Fruit fly (Drosophila melanogaster) whole organism, embryonic: ENCODE data around the gene Osi2.

ENCODE experiments used
- B-H2 ChIP-seq: fragments of 200-800 bp; sonication (Bioruptor generic); optimal IDR thresholded peaks from 2 replicates; lab custom pipeline; 2018; ENCODE audit warnings: missing biosample characterization, mild to moderate bottlenecking, missing genetic modification characterization
- Blimp-1 ChIP-seq: fragments of 200-800 bp; sonication (Bioruptor generic); optimal IDR thresholded peaks from 3 replicates; lab custom pipeline; 2018; ENCODE audit warnings: missing biosample characterization, missing genetic modification characterization, mild to moderate bottlenecking, moderate library complexity, missing genetic modification reagents
- CG11504 ChIP-seq: fragments of 200-800 bp; sonication (Bioruptor generic); optimal IDR thresholded peaks from 3 replicates; lab custom pipeline; 2019; ENCODE audit warnings: missing biosample characterization, mild to moderate bottlenecking, missing genetic modification characterization, moderate library complexity
- CG12942 ChIP-seq: fragments of 200-800 bp; sonication (Bioruptor generic); optimal IDR thresholded peaks from 3 replicates; lab custom pipeline; 2016; ENCODE audit warnings: missing biosample characterization, missing genetic modification characterization
- CG13123 ChIP-seq: fragments of 200-800 bp; sonication (Bioruptor generic); optimal IDR thresholded peaks from 2 replicates; lab custom pipeline; 2016; ENCODE audit warnings: missing biosample characterization, missing genetic modification characterization
- CG13424 ChIP-seq: fragments of 200-800 bp; sonication (Bioruptor generic); optimal IDR thresholded peaks from 2 replicates; lab custom pipeline; 2019; ENCODE audit warnings: missing biosample characterization, mild to moderate bottlenecking, missing genetic modification characterization, moderate library complexity
- CG14050 ChIP-seq: fragments of 200-800 bp; sonication (Bioruptor generic); IDR thresholded peaks from 3 replicates; pipeline ENCODE4 v1.3.6; 2022; ENCODE audit warnings: missing biosample characterization, missing genetic modification characterization
- CG14441 ChIP-seq: fragments of 200-800 bp; sonication (Bioruptor generic); IDR thresholded peaks from 2 replicates; pipeline ENCODE4 v1.3.6; 2022; ENCODE audit warnings: missing biosample characterization, missing genetic modification characterization
- CG1603 ChIP-seq: fragments of 200-800 bp; sonication (Bioruptor generic); optimal IDR thresholded peaks from 2 replicates; lab custom pipeline; 2019; ENCODE audit warnings: missing biosample characterization, mild to moderate bottlenecking, missing genetic modification characterization, moderate library complexity
- CG16815 ChIP-seq: fragments of 200-800 bp; sonication (Bioruptor generic); optimal IDR thresholded peaks from 3 replicates; lab custom pipeline; 2017; ENCODE audit warnings: missing biosample characterization, mild to moderate bottlenecking, missing genetic modification characterization
- CG17328 ChIP-seq: fragments of 200-800 bp; sonication (Bioruptor generic); IDR thresholded peaks from 2 replicates; pipeline ENCODE4 v1.3.6; 2022; ENCODE audit warnings: missing biosample characterization, missing genetic modification characterization
- CG18262 ChIP-seq: fragments of 200-800 bp; optimal IDR thresholded peaks from 3 replicates; lab custom pipeline; 2019; ENCODE audit warnings: missing biosample characterization, mild to moderate bottlenecking, missing genetic modification characterization, moderate library complexity
- CG30431 ChIP-seq: fragments of 200-800 bp; sonication (Bioruptor generic); optimal IDR thresholded peaks from 2 replicates; lab custom pipeline; 2017; ENCODE audit warnings: missing biosample characterization, missing genetic modification characterization
- CG31441 ChIP-seq: fragments of 200-800 bp; sonication (Bioruptor generic); IDR thresholded peaks from 2 replicates; pipeline ENCODE4 v1.3.6; 2022; ENCODE audit warnings: missing biosample characterization, missing genetic modification characterization
- CG3163 ChIP-seq: fragments of 200-800 bp; sonication (Bioruptor generic); optimal IDR thresholded peaks from 3 replicates; lab custom pipeline; 2016; ENCODE audit warnings: missing biosample characterization, missing genetic modification characterization
- CG32532 ChIP-seq: fragments of 200-800 bp; sonication (Bioruptor generic); IDR thresholded peaks from 2 replicates; pipeline ENCODE4 v1.3.6; 2022; ENCODE audit warnings: missing biosample characterization, missing genetic modification characterization
- CG4282 ChIP-seq: fragments of 200-800 bp; sonication (Bioruptor generic); optimal IDR thresholded peaks from 2 replicates; lab custom pipeline; 2016; ENCODE audit warnings: missing biosample characterization, missing genetic modification characterization
- CG4820 ChIP-seq: fragments of 200-800 bp; sonication (Bioruptor generic); optimal IDR thresholded peaks from 3 replicates; lab custom pipeline; 2016; ENCODE audit warnings: missing biosample characterization, missing genetic modification characterization
- CG4854 ChIP-seq: fragments of 200-800 bp; sonication (Bioruptor generic); optimal IDR thresholded peaks from 2 replicates; lab custom pipeline; 2016; ENCODE audit warnings: missing biosample characterization, missing genetic modification characterization, inconsistent platforms
- CG5953 ChIP-seq: fragments of 200-800 bp; sonication (Bioruptor generic); IDR thresholded peaks from 2 replicates; pipeline ENCODE4 v1.3.6; 2022; ENCODE audit warnings: missing biosample characterization, missing genetic modification characterization
- CG7372 ChIP-seq: fragments of 200-800 bp; sonication (Bioruptor generic); IDR thresholded peaks from 2 replicates; pipeline ENCODE4 v1.3.6; 2022; ENCODE audit warnings: missing biosample characterization, missing genetic modification characterization
- CG9437 ChIP-seq: fragments of 200-800 bp; sonication (Bioruptor generic); optimal IDR thresholded peaks from 2 replicates; lab custom pipeline; 2018; ENCODE audit warnings: missing biosample characterization, mild to moderate bottlenecking, missing genetic modification characterization
- Dek ChIP-seq: fragments of 200-800 bp; sonication (Bioruptor generic); optimal IDR thresholded peaks from 3 replicates; lab custom pipeline; 2019; ENCODE audit warnings: missing biosample characterization, mild to moderate bottlenecking, missing genetic modification characterization, moderate library complexity
- Eip74EF ChIP-seq, 2 experiments: fragments of 200-800 bp in 1 of 2; fragments of >200 bp in 1 of 2; sonication (Bioruptor generic) in 1 of 2; optimal IDR thresholded peaks; 2 replicates each; lab custom pipeline; 2017 to 2019; ENCODE audit warnings: missing biosample characterization in 2 of 2, missing genetic modification characterization in 2 of 2, mild to moderate bottlenecking in 1 of 2, moderate library complexity in 1 of 2
- HmgD ChIP-seq: fragments of 200-800 bp; sonication (Bioruptor generic); optimal IDR thresholded peaks from 3 replicates; lab custom pipeline; 2016; ENCODE audit warnings: missing biosample characterization, missing genetic modification characterization
- Hr51 ChIP-seq, 2 experiments: fragments of 200-800 bp; sonication (Bioruptor generic); optimal IDR thresholded peaks; 2 replicates in 1 of 2; 3 replicates in 1 of 2; lab custom pipeline; 2016 to 2018; ENCODE audit warnings: missing biosample characterization in 2 of 2, missing genetic modification characterization in 2 of 2, mild to moderate bottlenecking in 1 of 2, moderate library complexity in 1 of 2
- Kr ChIP-seq: fragments of 200-800 bp; sonication (Bioruptor generic); optimal IDR thresholded peaks from 2 replicates; lab custom pipeline; 2017; ENCODE audit warnings: missing biosample characterization, mild to moderate bottlenecking, missing genetic modification characterization
- MBD-R2 ChIP-seq: fragments of 200-800 bp; sonication (Bioruptor generic); IDR thresholded peaks from 2 replicates; pipeline ENCODE4 v1.3.6; 2022; ENCODE audit warnings: missing biosample characterization, missing genetic modification characterization
- Med ChIP-seq: fragments of 200-800 bp; sonication (Bioruptor generic); peaks from one replicate; lab custom pipeline; 2016; ENCODE audit warnings: missing biosample characterization, missing genetic modification characterization, mild to moderate bottlenecking, inconsistent platforms, moderate library complexity
- Pdp1 ChIP-seq, 2 experiments: fragments of 200-800 bp; sonication (Bioruptor generic); optimal IDR thresholded peaks; 3 replicates each; lab custom pipeline; 2016; ENCODE audit warnings: missing biosample characterization in 2 of 2, missing genetic modification characterization in 2 of 2, mild to moderate bottlenecking in 1 of 2, moderate library complexity in 1 of 2
- Poxn ChIP-seq: fragments of 200-800 bp; sonication (Bioruptor generic); IDR thresholded peaks from 2 replicates; pipeline ENCODE4 v1.3.6; 2022; ENCODE audit warnings: missing biosample characterization, missing genetic modification characterization
- Sox100B ChIP-seq: fragments of 200-800 bp; sonication (Bioruptor generic); optimal IDR thresholded peaks from 3 replicates; lab custom pipeline; 2018; ENCODE audit warnings: missing biosample characterization, mild to moderate bottlenecking, missing genetic modification characterization
- Sox102F ChIP-seq: fragments of 200-800 bp; sonication (Bioruptor generic); optimal IDR thresholded peaks from 2 replicates; lab custom pipeline; 2018; ENCODE audit warnings: missing biosample characterization, mild to moderate bottlenecking, missing genetic modification characterization, moderate library complexity
- Ssrp ChIP-seq: fragments of 200-800 bp; sonication (Bioruptor generic); optimal IDR thresholded peaks from 2 replicates; lab custom pipeline; 2018; ENCODE audit warnings: missing biosample characterization, mild to moderate bottlenecking, missing genetic modification characterization, moderate library complexity
- Trl ChIP-seq, 3 experiments: fragments of >200 bp in 2 of 3; fragments of 200-800 bp in 1 of 3; sonication (Bioruptor generic) in 1 of 3; optimal IDR thresholded peaks; 2 replicates in 1 of 3; 3 replicates in 2 of 3; lab custom pipeline; 2016 to 2017; ENCODE audit warnings: missing biosample characterization in 1 of 3, missing genetic modification characterization in 1 of 3
- ac ChIP-seq: fragments of 200-800 bp; sonication (Bioruptor generic); optimal IDR thresholded peaks from 3 replicates; lab custom pipeline; 2017; ENCODE audit warnings: missing biosample characterization, mild to moderate bottlenecking, missing genetic modification characterization
- cg ChIP-seq: fragments of 200-800 bp; sonication (Bioruptor generic); optimal IDR thresholded peaks from 3 replicates; lab custom pipeline; 2019; ENCODE audit warnings: missing biosample characterization, mild to moderate bottlenecking, missing genetic modification characterization, moderate library complexity
- dmrt99B ChIP-seq: fragments of 200-800 bp; sonication (Bioruptor generic); optimal IDR thresholded peaks from 2 replicates; lab custom pipeline; 2018; ENCODE audit warnings: missing biosample characterization, mild to moderate bottlenecking, missing genetic modification characterization, moderate library complexity
- eve ChIP-seq, 2 experiments: fragments of >200 bp; optimal IDR thresholded peaks; 2 replicates each; lab custom pipeline; 2017; ENCODE audit warnings: missing biosample characterization in 2 of 2, missing genetic modification characterization in 2 of 2
- ewg ChIP-seq: fragments of 200-800 bp; sonication (Bioruptor generic); optimal IDR thresholded peaks from 3 replicates; lab custom pipeline; 2017; ENCODE audit warnings: mild to moderate bottlenecking, missing biosample characterization, missing genetic modification reagents, missing genetic modification characterization
- gem ChIP-seq: fragments of 200-800 bp; sonication (Bioruptor generic); optimal IDR thresholded peaks from 2 replicates; lab custom pipeline; 2019; ENCODE audit warnings: missing biosample characterization, mild to moderate bottlenecking, missing genetic modification characterization, moderate library complexity
- knrl ChIP-seq: fragments of 200-800 bp; sonication (Bioruptor generic); IDR thresholded peaks from 3 replicates; pipeline ENCODE4 v1.3.6; 2022; ENCODE audit warnings: missing biosample characterization, missing genetic modification characterization; ENCODE audit not compliant: partially characterized antibody
- pb ChIP-seq: fragments of 200-800 bp; sonication (Bioruptor generic); optimal IDR thresholded peaks from 3 replicates; lab custom pipeline; 2016; ENCODE audit warnings: missing biosample characterization, missing genetic modification characterization
- phol ChIP-seq: fragments of 200-800 bp; sonication (Bioruptor generic); optimal IDR thresholded peaks from 3 replicates; lab custom pipeline; 2018; ENCODE audit warnings: missing biosample characterization, mild to moderate bottlenecking, missing genetic modification characterization, moderate library complexity
- pros ChIP-seq: fragments of 200-800 bp; sonication (Bioruptor generic); optimal IDR thresholded peaks from 3 replicates; lab custom pipeline; 2019; ENCODE audit warnings: missing biosample characterization, mild to moderate bottlenecking, missing genetic modification characterization, moderate library complexity
- row ChIP-seq: fragments of 200-800 bp; sonication (Bioruptor generic); IDR thresholded peaks from 3 replicates; pipeline ENCODE4 v1.3.6; 2022; ENCODE audit warnings: missing biosample characterization, missing genetic modification characterization
- sens ChIP-seq: fragments of 200-800 bp; sonication (Bioruptor generic); peaks from one replicate; lab custom pipeline; 2016; ENCODE audit warnings: missing biosample characterization, missing genetic modification characterization
- sr ChIP-seq: fragments of 200-800 bp; sonication (Bioruptor generic); IDR thresholded peaks from 3 replicates; pipeline ENCODE4 v1.3.6; 2022; ENCODE audit warnings: missing biosample characterization, missing genetic modification characterization
- tap ChIP-seq: fragments of 200-800 bp; optimal IDR thresholded peaks from 3 replicates; lab custom pipeline; 2019; ENCODE audit warnings: missing biosample characterization, mild to moderate bottlenecking, missing genetic modification characterization, moderate library complexity

Osi2 gene

DNA sequence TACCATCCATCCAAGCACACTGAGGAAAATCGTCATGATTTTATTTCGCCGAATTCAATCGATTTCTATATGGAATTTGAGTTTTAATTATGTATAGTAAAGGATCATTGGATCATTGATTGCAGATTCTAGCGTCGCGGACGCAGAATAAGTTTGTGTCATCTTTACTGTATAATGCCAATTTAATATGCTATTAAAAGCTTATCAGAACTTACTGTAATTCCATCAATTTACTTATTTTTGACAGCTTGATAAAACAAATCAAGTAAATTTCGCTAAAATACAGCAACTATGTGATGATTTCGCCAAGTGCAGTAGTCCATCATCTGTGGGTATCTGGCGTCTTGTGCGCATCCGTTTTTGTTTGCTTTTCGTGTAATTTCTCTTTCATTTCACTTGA is 23.9 kb downstream of the Osi2 start (continued):
- TF ChIP-seq Med (GFP tag; lab: Kevin White, UChicago) (peak; percentile 43), CG11504 (tag; lab: Kevin White, UChicago) (peak; percentile 63), Poxn (GFP tag; lab: Robert Waterston, UW) (no peak), Eip74EF (GFP tag; optimal IDR thresholded peaks at IDR 0.05; lab: Kevin White, UChicago) (peak in 1 of 2 experiments; percentile 11), ewg (GFP tag; lab: Kevin White, UChicago) (peak; percentile 5), B-H2 (GFP tag; lab: Kevin White, UChicago) (no peak), Kr (GFP tag; lab: Kevin White, UChicago) (no peak), gem (tag; lab: Kevin White, UChicago) (peak; percentile 48), Dek (no peak), Sox100B (GFP tag; lab: Kevin White, UChicago) (peak; percentile 44), tap (tag; lab: Kevin White, UChicago) (peak; percentile 32), Hr51 (GFP tag; optimal IDR thresholded peaks at IDR 0.05; lab: Kevin White, UChicago) (peak in 1 of 2 experiments; percentile 37), CG17328 (no peak), CG31441 (GFP tag; lab: Robert Waterston, UW) (peak; percentile 42; the same call in 1 of the 2 replicates), CG18262 (tag; lab: Kevin White, UChicago) (peak; percentile 19), CG13424 (tag; lab: Kevin White, UChicago) (peak; percentile 20), CG4820 (GFP tag; lab: Kevin White, UChicago) (no peak), knrl (GFP tag; lab: Robert Waterston, UW) (no peak), Ssrp (peak; percentile 5), CG4854 (no peak), row (GFP tag; lab: Robert Waterston, UW) (0 out of 3 replicates have a peak, but pooled peaks have one; percentile 8), Sox102F (GFP tag; lab: Kevin White, UChicago) (peak; percentile 52), phol (peak; percentile 44), sens (peak; percentile 80), CG1603 (tag; lab: Kevin White, UChicago) (peak; percentile 32), eve (GFP tag; optimal IDR thresholded peaks at IDR 0.05; lab: Kevin White, UChicago) (peak in 1 of 2 experiments; percentile 66), Blimp-1 (GFP tag; lab: Kevin White, UChicago) (peak; percentile 6)

dm6 chr3R:6234189-6234758 is 25.1 kb downstream of the Osi2 start, which contains the start of gene Osi6:
TSS of gene Osi6 (plus strand) at chr3R:6234708.
- TF ChIP-seq cg (GFP tag; lab: Kevin White, UChicago): peak; percentile 46
- TF ChIP-seq pb (GFP tag; lab: Kevin White, UChicago): no peak
- no peak for TF ChIP-seq CG14050 (GFP tag; lab: Robert Waterston, UW)
- TF ChIP-seq CG14441: no peak
- no peak for TF ChIP-seq CG4282 (GFP tag; lab: Kevin White, UChicago)
- TF ChIP-seq Eip74EF (GFP tag; optimal IDR thresholded peaks at IDR 0.05; lab: Kevin White, UChicago): peak in 1 of 2 experiments; percentile 85
- TF ChIP-seq CG16815: no peak
- TF ChIP-seq CG13123 (GFP tag; lab: Kevin White, UChicago): no peak
- peak; percentile 33 for TF ChIP-seq CG3163 (GFP tag; lab: Kevin White, UChicago)
- TF ChIP-seq CG7372: no peak
- no peak for TF ChIP-seq MBD-R2 (GFP tag; lab: Robert Waterston, UW)
- TF ChIP-seq Trl (optimal IDR thresholded peaks at IDR 0.05; lab: Kevin White, UChicago): peak in 1 of 2 experiments; percentile 30
- TF ChIP-seq Trl (GFP tag; optimal IDR thresholded peaks at IDR 0.05; lab: Kevin White, UChicago): no peak
- no peak for TF ChIP-seq dmrt99B (tag; lab: Kevin White, UChicago)
- TF ChIP-seq CG32532 (GFP tag; lab: Robert Waterston, UW): no peak
- no peak for TF ChIP-seq CG12942 (GFP tag; lab: Kevin White, UChicago)
- peak; percentile 90 for TF ChIP-seq pros (GFP tag; lab: Kevin White, UChicago)
- TF ChIP-seq ac: no peak
- no peak for TF ChIP-seq CG9437 (GFP tag; lab: Kevin White, UChicago)
- TF ChIP-seq sr (GFP tag; lab: Robert Waterston, UW): 0 out of 3 replicates have a peak, but pooled peaks have one; percentile 20
- no peak for TF ChIP-seq CG30431
- peak in 1 of 2 experiments; percentile 40 for TF ChIP-seq Pdp1 (GFP tag; optimal IDR thresholded peaks at IDR 0.05; lab: Kevin White, UChicago)
- TF ChIP-seq CG5953 (GFP tag; lab: Robert Waterston, UW): 0 out of 2 replicates have a peak, but pooled peaks have one; percentile 12
- no peak for TF ChIP-seq HmgD (GFP tag; lab: Kevin White, UChicago)
